Worm (Caenorhabditis elegans): ENCODE measurements around the gene dnj-16.

dnj-16 gene

DNA sequence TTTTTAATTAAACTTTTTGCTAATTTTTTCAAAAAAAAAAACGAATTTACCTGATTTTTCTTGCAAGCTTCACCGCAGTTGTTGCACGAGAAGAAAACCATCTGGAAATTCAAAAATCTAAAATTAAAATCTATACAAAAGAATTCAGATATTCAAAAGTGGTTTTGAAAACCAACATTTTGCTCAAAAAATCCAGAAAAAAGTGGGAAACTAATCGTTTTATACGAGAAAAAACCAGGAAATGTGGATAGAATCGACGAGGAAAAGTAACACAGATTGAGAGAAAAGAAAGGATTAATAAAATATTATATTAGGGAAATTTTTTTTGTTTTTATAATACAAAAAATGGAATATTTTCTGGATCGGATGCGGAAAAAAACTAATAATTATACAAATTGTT lies 26.9 kb upstream of the dnj-16 start, which contains the start of gene C16C10.8:
Gene C16C10.8, minus strand, starts transcription at position 101 of the 400 bp plus-strand sequence.
- TF ChIP-seq Y105C5A.15 (GFP tag; IDR thresholded peaks at IDR 0.05) (no peak), skn-1 (tag; optimal IDR thresholded peaks at IDR 0.05) (no peak), hmg-1.1 (GFP tag; IDR thresholded peaks at IDR 0.05) (no peak), ztf-11 (tag; optimal IDR thresholded peaks at IDR 0.05) (no peak), mxl-3 (GFP tag; optimal IDR thresholded peaks at IDR 0.05) (no peak), nhr-41 (GFP tag; IDR thresholded peaks at IDR 0.05) (no peak), T20F7.1 (GFP tag; optimal IDR thresholded peaks at IDR 0.05) (no peak), dpl-1 (GFP tag; optimal IDR thresholded peaks at IDR 0.05) (no peak), nhr-11 (tag; optimal IDR thresholded peaks at IDR 0.05) (no peak), dmd-8 (GFP tag; IDR thresholded peaks at IDR 0.05) (no peak), lin-1 (GFP tag; IDR thresholded peaks at IDR 0.05) (no peak), mdl-1 (tag; optimal IDR thresholded peaks at IDR 0.05) (no peak), jun-1 (tag; optimal IDR thresholded peaks at IDR 0.05) (no peak), tra-1 (GFP tag; IDR thresholded peaks at IDR 0.05) (no peak), gei-8 (GFP tag; optimal IDR thresholded peaks at IDR 0.05) (no peak), daf-8 (GFP tag; IDR thresholded peaks at IDR 0.05) (no peak), dmd-6 (GFP tag; IDR thresholded peaks at IDR 0.05) (no peak), daf-16 (GFP tag; optimal IDR thresholded peaks at IDR 0.05) (no peak), daf-16 (tag; optimal IDR thresholded peaks at IDR 0.05) (no peak)

- no peak for TF ChIP-seq skn-1 (tag; optimal IDR thresholded peaks at IDR 0.05)
- TF ChIP-seq cey-2 (tag; optimal IDR thresholded peaks at IDR 0.05; ENCODE audit: borderline replicate concordance, insufficient read depth) = no peak
- TF ChIP-seq Y48G9A.11 (GFP tag; IDR thresholded peaks at IDR 0.05) = no peak
- no peak for TF ChIP-seq F10B5.3 (tag; optimal IDR thresholded peaks at IDR 0.05)
- no peak for TF ChIP-seq egl-43 (GFP tag; IDR thresholded peaks at IDR 0.05)
- TF ChIP-seq R02D3.7 (tag; optimal IDR thresholded peaks at IDR 0.05) = no peak
- no peak for TF ChIP-seq spr-3 (GFP tag; optimal IDR thresholded peaks at IDR 0.05)
- no peak for TF ChIP-seq lim-7 (GFP tag; IDR thresholded peaks at IDR 0.05)
- no peak for TF ChIP-seq F44E2.7 (GFP tag; IDR thresholded peaks at IDR 0.05)
- no peak for TF ChIP-seq madf-9 (GFP tag; conservative IDR thresholded peaks at IDR 0.05)
- TF ChIP-seq nhr-102 (tag; optimal IDR thresholded peaks at IDR 0.05) = no peak
These were observed 24.2 kb upstream of the dnj-16 start, which contains the start of gene rnf-5 for ce11 chrIII:4166745-4167144. Gene rnf-5, minus strand, starts transcription at chrIII:4166845.

ce11 chrIII:4168665-4169064 lies 22.3 kb upstream of the dnj-16 start, which contains the start of gene ccdc-55:
Gene ccdc-55, minus strand, starts transcription at chrIII:4168765.
- no peak for TF ChIP-seq mxl-2 (GFP tag; conservative IDR thresholded peaks at IDR 0.05)
- no peak for TF ChIP-seq sdz-12 (GFP tag; optimal IDR thresholded peaks at IDR 0.05)
- no peak for TF ChIP-seq daf-16 (GFP tag; optimal IDR thresholded peaks at IDR 0.05)
- no peak for TF ChIP-seq daf-16 (tag; optimal IDR thresholded peaks at IDR 0.05)
- TF ChIP-seq lin-1 (GFP tag; IDR thresholded peaks at IDR 0.05) = no peak
- no peak for TF ChIP-seq spr-3 (GFP tag; optimal IDR thresholded peaks at IDR 0.05)
- TF ChIP-seq R02D3.7 (tag; optimal IDR thresholded peaks at IDR 0.05) = no peak
- no peak for TF ChIP-seq aha-1 (tag)
- no peak for TF ChIP-seq spr-1 (tag; optimal IDR thresholded peaks at IDR 0.05)
- TF ChIP-seq skn-1 (tag; optimal IDR thresholded peaks at IDR 0.05) = no peak
- TF ChIP-seq ztf-11 (tag; optimal IDR thresholded peaks at IDR 0.05) = no peak
- TF ChIP-seq nhr-48 (tag; optimal IDR thresholded peaks at IDR 0.05) = no peak
- no peak for TF ChIP-seq lin-29 (GFP tag; IDR thresholded peaks at IDR 0.05)
- TF ChIP-seq tra-1 (GFP tag; IDR thresholded peaks at IDR 0.05) = no peak
- TF ChIP-seq madf-5 (GFP tag; IDR thresholded peaks at IDR 0.05) = no peak
- TF ChIP-seq F37D6.2 (tag; optimal IDR thresholded peaks at IDR 0.05) = no peak
- no peak for TF ChIP-seq php-3 (GFP tag; IDR thresholded peaks at IDR 0.05)
- no peak for TF ChIP-seq T20F7.1 (GFP tag; optimal IDR thresholded peaks at IDR 0.05)
- TF ChIP-seq mep-1 (tag; optimal IDR thresholded peaks at IDR 0.05) = no peak
- TF ChIP-seq ceh-32 (tag; optimal IDR thresholded peaks at IDR 0.05; ENCODE audit: poor library complexity) = no peak
